Worm (Caenorhabditis elegans) whole organism, L4 larva: Measurements from ENCODE around the gene nsun-1.

Experiments used
- ZK337.2 ChIP-seq: fragments of 200-800 bp; sonication (Bioruptor generic); IDR thresholded peaks from 2 replicates; pipeline ENCODE4 v1.3.6; 2022; ENCODE audit warnings: missing genetic modification reagents, missing genetic modification characterization, missing compliant biosample characterization
- dpl-1 ChIP-seq: fragments of 150-350 bp; optimal IDR thresholded peaks from 2 replicates; lab custom pipeline; 2014; ENCODE audit warnings: missing biosample characterization, missing genetic modification reagents, missing genetic modification characterization
- lin-15B ChIP-seq: fragments of 150-350 bp; sonication (generic microtip); optimal IDR thresholded peaks from 3 replicates; lab custom pipeline; 2014; ENCODE audit warnings: missing biosample characterization, missing genetic modification characterization
- lin-39 ChIP-seq: fragments of 150-350 bp; optimal IDR thresholded peaks from 2 replicates; lab custom pipeline; 2014; ENCODE audit warnings: missing biosample characterization, missing genetic modification reagents, missing genetic modification characterization
- lsy-2 ChIP-seq, 2 experiments: fragments of 150-350 bp in 1 of 2; sonication (generic microtip) in 1 of 2; optimal IDR thresholded peaks; 2 replicates each; lab custom pipeline; 2014 to 2017; ENCODE audit warnings: missing biosample characterization in 2 of 2, missing genetic modification characterization in 2 of 2
- madf-9 ChIP-seq: fragments of 200-800 bp; sonication (Bioruptor generic); conservative IDR thresholded peaks from 2 replicates; pipeline ENCODE4 v1.3.6; 2022; ENCODE audit warnings: missing genetic modification reagents, missing genetic modification characterization, missing compliant biosample characterization
- mdl-1 ChIP-seq, 2 experiments: fragments of 150-350 bp in 1 of 2; sonication (generic microtip) in 1 of 2; optimal IDR thresholded peaks; 2 replicates each; lab custom pipeline; 2014 to 2017; ENCODE audit warnings: missing biosample characterization in 2 of 2, missing genetic modification characterization in 2 of 2
- nhr-41 ChIP-seq: fragments of 200-800 bp; sonication (Bioruptor generic); IDR thresholded peaks from 2 replicates; pipeline ENCODE4 v1.3.6; 2022; ENCODE audit warnings: missing genetic modification reagents, missing genetic modification characterization, missing compliant biosample characterization
- nhr-77 ChIP-seq: fragments of 150-350 bp; optimal IDR thresholded peaks from 2 replicates; lab custom pipeline; 2014; ENCODE audit warnings: missing biosample characterization, missing genetic modification characterization
- snpc-4 ChIP-seq: fragments of 150-350 bp; optimal IDR thresholded peaks from 2 replicates; lab custom pipeline; 2014; ENCODE audit warnings: missing biosample characterization, missing genetic modification characterization
- unc-130 ChIP-seq: sonication (generic microtip); optimal IDR thresholded peaks from 2 replicates; lab custom pipeline; 2016; ENCODE audit warnings: missing genetic modification reagents, missing genetic modification characterization, missing compliant biosample characterization

- no peak for TF ChIP-seq nhr-41
- TF ChIP-seq mdl-1 (tag; optimal IDR thresholded peaks at IDR 0.05; lab: Kevin White, UChicago), result no peak
- no peak for TF ChIP-seq unc-130
- no peak for TF ChIP-seq ZK337.2 (GFP tag; lab: Robert Waterston, UW)
- no peak for TF ChIP-seq lin-39
- no peak for TF ChIP-seq lsy-2 (tag; optimal IDR thresholded peaks at IDR 0.05; lab: Kevin White, UChicago)
- no peak for TF ChIP-seq nhr-77
- no peak for TF ChIP-seq lin-15B
- no peak for TF ChIP-seq madf-9
- no peak for TF ChIP-seq snpc-4 (tag; lab: Kevin White, UChicago)
- no peak for TF ChIP-seq dpl-1 (GFP tag; lab: Kevin White, UChicago)
These were observed 5.4 kb downstream of the nsun-1 start, which contains the start of gene tomm-22 for ce11 chrII:470375-470774.
